Fruit fly (Drosophila melanogaster): ENCODE data around the gene strat.

- TF ChIP-seq CG8478 (optimal IDR thresholded peaks at IDR 0.05) (no peak), CTCF (optimal IDR thresholded peaks at IDR 0.05) (no peak)
These were observed 43.2 kb upstream of the strat start for dm6 chr2L:8276880-8277279.

Data from S2 (cell line).